Worm (Caenorhabditis elegans) whole organism, L4/young adult: ENCODE results near the gene C47D12.5.

Experiments
- W03F9.2 ChIP-seq: fragments of 150-350 bp; optimal IDR thresholded peaks from 2 replicates; lab custom pipeline; 2014; ENCODE audit warnings: missing biosample characterization, missing genetic modification characterization
- dao-5 ChIP-seq: sonication (generic microtip); optimal IDR thresholded peaks from 2 replicates; lab custom pipeline; 2016; ENCODE audit warnings: missing genotype, missing genetic modification characterization, moderate library complexity, missing compliant biosample characterization
- him-1 ChIP-seq: sonication (generic microtip); optimal IDR thresholded peaks from 2 replicates; lab custom pipeline; 2016; ENCODE audit warnings: missing genotype, missing genetic modification reagents, missing genetic modification characterization, missing compliant biosample characterization

Gene C47D12.5

ce11 chrII:11685177-11685576 is at the start of gene C47D12.5:
C47D12.5 (minus strand) TSS chrII:11685277.
- TF ChIP-seq W03F9.2 (no peak), him-1 (no peak), dao-5 (tag; lab: Kevin White, UChicago) (no peak)

ce11 chrII:11733850-11734249 is 48.8 kb upstream of the C47D12.5 start:
- no peak for TF ChIP-seq W03F9.2
- TF ChIP-seq him-1, result no peak
- TF ChIP-seq dao-5 (tag; lab: Kevin White, UChicago), result no peak

- no peak for TF ChIP-seq W03F9.2
- no peak for TF ChIP-seq him-1
- no peak for TF ChIP-seq dao-5 (tag; lab: Kevin White, UChicago)
Measured at ce11 chrII:11732513-11732912, 47.4 kb upstream of the C47D12.5 start, which contains the start of gene F13D12.8. F13D12.8 (minus strand) TSS chrII:11732594.

ce11 chrII:11731174-11731724 is 46.2 kb upstream of the C47D12.5 start:
- no peak for TF ChIP-seq him-1
- no peak for TF ChIP-seq dao-5 (tag; lab: Kevin White, UChicago)
- no peak for TF ChIP-seq W03F9.2

- TF ChIP-seq him-1, result no peak
- TF ChIP-seq dao-5 (tag; lab: Kevin White, UChicago), result no peak
- no peak for TF ChIP-seq W03F9.2
Measured at ce11 chrII:11729757-11730535, 44.9 kb upstream of the C47D12.5 start.

- TF ChIP-seq dao-5 (tag; lab: Kevin White, UChicago) (no peak), him-1 (no peak), W03F9.2 (no peak)
Measured at ce11 chrII:11728545-11729105, 43.5 kb upstream of the C47D12.5 start, which contains the start of gene alh-8. alh-8 (plus strand) TSS chrII:11729055.

ce11 chrII:11727438-11727837 is 42.4 kb upstream of the C47D12.5 start:
- no peak for TF ChIP-seq him-1
- no peak for TF ChIP-seq W03F9.2
- no peak for TF ChIP-seq dao-5 (tag; lab: Kevin White, UChicago)

- TF ChIP-seq W03F9.2 (peak; percentile 38), him-1 (no peak)
Measured at ce11 chrII:11726470-11727106, 41.5 kb upstream of the C47D12.5 start, which contains the start of gene F13D12.5. F13D12.5 (plus strand) TSS chrII:11726814.

ce11 chrII:11725615-11726014 is 40.5 kb upstream of the C47D12.5 start:
- TF ChIP-seq dao-5 (tag; lab: Kevin White, UChicago) (no peak), W03F9.2 (no peak), him-1 (no peak)

- TF ChIP-seq dao-5 (tag; lab: Kevin White, UChicago), result no peak
- no peak for TF ChIP-seq W03F9.2
- TF ChIP-seq him-1, result no peak
Measured at ce11 chrII:11724362-11724761, 39.3 kb upstream of the C47D12.5 start.

ce11 chrII:11723904-11724303 is 38.8 kb upstream of the C47D12.5 start, which contains the start of gene ldh-1:
ldh-1 (plus strand) TSS chrII:11724204.
- TF ChIP-seq him-1 (no peak), dao-5 (tag; lab: Kevin White, UChicago) (no peak), W03F9.2 (no peak)

- TF ChIP-seq dao-5 (tag; lab: Kevin White, UChicago) (no peak), him-1 (no peak), W03F9.2 (no peak)
Measured at ce11 chrII:11722164-11722563, 37.1 kb upstream of the C47D12.5 start.

ce11 chrII:11721604-11722003 is 36.5 kb upstream of the C47D12.5 start:
- TF ChIP-seq W03F9.2 (no peak), dao-5 (tag; lab: Kevin White, UChicago) (no peak), him-1 (no peak)

- TF ChIP-seq him-1, result no peak
- TF ChIP-seq dao-5 (tag; lab: Kevin White, UChicago), result no peak
- TF ChIP-seq W03F9.2, result no peak
Measured at ce11 chrII:11720819-11721218, 35.7 kb upstream of the C47D12.5 start.

- TF ChIP-seq W03F9.2 (no peak), dao-5 (tag; lab: Kevin White, UChicago) (no peak), him-1 (no peak)
Measured at ce11 chrII:11720102-11720501, 35.0 kb upstream of the C47D12.5 start, which contains the start of gene F13D12.3. F13D12.3 (plus strand) TSS chrII:11720402.
